Fruit fly (Drosophila melanogaster): Measurements from ENCODE around the gene CG33259.

CG33259 gene

DNA sequence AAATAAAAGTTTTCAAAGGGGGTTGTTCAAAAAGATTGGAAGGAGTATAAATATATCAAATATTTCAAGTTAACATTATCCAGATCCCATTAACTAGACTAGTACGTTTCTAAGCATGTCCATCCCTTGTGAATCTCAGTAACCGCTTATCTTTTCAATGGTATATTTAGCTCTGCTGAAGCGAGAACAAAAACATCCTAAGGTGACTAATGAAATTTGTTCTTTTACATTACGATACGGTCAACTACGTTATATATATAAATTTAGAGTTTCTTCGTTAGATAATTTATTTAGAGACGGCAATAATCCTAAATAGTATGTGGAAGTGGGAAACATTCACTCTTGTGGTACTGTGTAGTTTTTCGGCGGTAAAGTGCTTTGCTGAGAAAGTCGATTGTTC is at the start of gene CG33259:
Gene CG33259, plus strand, starts transcription at position 301 of the 400 bp plus-strand sequence.
- TF ChIP-seq pho (GFP tag; optimal IDR thresholded peaks at IDR 0.05) (no peak), chm (GFP tag; IDR thresholded peaks at IDR 0.05) (no peak), CG12744 (GFP tag; optimal IDR thresholded peaks at IDR 0.05) (no peak), Vsx1 (GFP tag; optimal IDR thresholded peaks at IDR 0.05) (no peak), dpn (GFP tag; optimal IDR thresholded peaks at IDR 0.05) (no peak), TFAM (GFP tag; optimal IDR thresholded peaks at IDR 0.05) (no peak), Dref (GFP tag; IDR thresholded peaks at IDR 0.05) (no peak), Bgb (GFP tag; IDR thresholded peaks at IDR 0.05; ENCODE audit: partially characterized antibody) (no peak), CG18764 (GFP tag; optimal IDR thresholded peaks at IDR 0.05) (no peak), toy (GFP tag; IDR thresholded peaks at IDR 0.05) (no peak), Trl (optimal IDR thresholded peaks at IDR 0.05) (no peak), Trl (GFP tag; optimal IDR thresholded peaks at IDR 0.05) (no peak), CG7928 (GFP tag; optimal IDR thresholded peaks at IDR 0.05) (no peak), amos (GFP tag; IDR thresholded peaks at IDR 0.05; ENCODE audit: partially characterized antibody) (no peak), luna (GFP tag; optimal IDR thresholded peaks at IDR 0.05) (no peak), CG34422 (GFP tag; IDR thresholded peaks at IDR 0.05) (no peak), zf30C (GFP tag; optimal IDR thresholded peaks at IDR 0.05) (no peak), Stat92E (GFP tag; optimal IDR thresholded peaks at IDR 0.05) (no peak), Rx (GFP tag; IDR thresholded peaks at IDR 0.05) (no peak)

DNA sequence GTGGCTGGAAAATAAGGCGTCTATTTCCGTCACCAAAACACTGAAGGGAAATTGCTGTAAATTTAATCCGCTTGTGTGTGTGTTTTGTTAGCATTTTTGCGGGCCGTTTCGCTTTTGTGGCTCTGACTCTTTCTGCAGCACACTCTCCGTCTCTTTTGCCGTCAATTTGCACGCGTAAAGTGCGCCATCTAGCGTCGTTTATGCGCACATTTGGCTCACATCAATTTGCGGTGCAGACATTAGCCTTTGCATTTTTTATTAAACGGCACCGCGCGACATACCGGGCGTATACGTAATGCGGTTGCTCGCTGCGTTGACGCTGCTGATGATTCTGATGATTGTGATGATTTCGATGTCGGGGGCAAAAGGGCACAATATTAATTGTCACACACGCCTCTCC is 41.3 kb upstream of the CG33259 start:
- TF ChIP-seq D19A (tag; optimal IDR thresholded peaks at IDR 0.05) (no peak), CTCF (GFP tag; optimal IDR thresholded peaks at IDR 0.05) (peak; percentile 76), CG16779 (GFP tag; IDR thresholded peaks at IDR 0.05) (no peak), phol (tag; optimal IDR thresholded peaks at IDR 0.05) (no peak), sens (GFP tag) (peak; percentile 12), Ssrp (tag; optimal IDR thresholded peaks at IDR 0.05) (no peak), gcm (GFP tag; optimal IDR thresholded peaks at IDR 0.05) (no peak), CG7372 (GFP tag; IDR thresholded peaks at IDR 0.05) (peak; percentile 49), yki (optimal IDR thresholded peaks at IDR 0.05) (no peak), fru (optimal IDR thresholded peaks at IDR 0.05) (no peak), Hmx (GFP tag; optimal IDR thresholded peaks at IDR 0.05) (no peak), Eip74EF (GFP tag; optimal IDR thresholded peaks at IDR 0.05) (no peak), mirr (GFP tag; optimal IDR thresholded peaks at IDR 0.05) (no peak)
